Fruit fly (Drosophila melanogaster) whole organism, prepupa: ENCODE data around the gene CG15773.

Experiments
- OdsH ChIP-seq: fragments of 200-800 bp; sonication (Bioruptor generic); optimal IDR thresholded peaks from 3 replicates; lab custom pipeline; 2016; ENCODE audit warnings: missing biosample characterization, missing genetic modification characterization
- net ChIP-seq: fragments of 200-800 bp; sonication (Bioruptor generic); optimal IDR thresholded peaks from 3 replicates; lab custom pipeline; 2016; ENCODE audit warnings: missing biosample characterization, missing genetic modification characterization

DNA sequence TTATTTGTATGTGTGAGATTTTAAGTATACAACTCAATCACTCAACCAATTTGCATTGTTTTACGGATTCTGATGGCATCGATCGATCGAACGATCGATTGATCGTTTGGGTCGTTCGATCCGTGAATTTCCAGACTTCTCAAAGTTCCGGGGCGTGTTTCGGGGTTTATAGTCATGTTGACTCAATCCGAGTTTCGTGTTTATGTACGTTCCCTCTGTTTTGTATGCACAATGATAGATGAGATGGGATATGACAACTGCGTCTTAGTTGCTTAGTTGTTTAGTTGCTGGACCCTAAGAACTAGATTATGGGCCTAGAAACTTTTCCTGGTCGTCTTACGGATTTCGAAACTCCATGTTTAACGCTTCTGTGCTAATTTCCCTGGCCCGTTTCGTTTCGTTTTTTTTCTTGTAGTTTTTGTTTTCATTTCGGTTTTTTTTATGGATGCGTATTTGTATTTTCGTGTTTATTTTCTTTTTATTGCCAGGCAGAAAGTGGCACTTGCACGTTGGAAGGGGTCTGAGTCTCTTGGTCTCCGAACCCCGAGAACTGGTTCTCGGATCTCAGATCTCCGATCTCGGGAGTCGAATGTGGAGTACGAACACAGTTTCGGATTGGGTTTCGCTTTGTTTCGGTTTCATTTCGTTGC lies 36.2 kb downstream of the CG15773 start:
- no peak for TF ChIP-seq OdsH (GFP tag; lab: Kevin White, UChicago)
- no peak for TF ChIP-seq net
